Worm (Caenorhabditis elegans) whole organism, mixed stage, embryonic: Measurements from ENCODE around the gene srw-60.

Experiments
- bed-3 ChIP-seq: fragments of 200-800 bp; sonication (Bioruptor generic); optimal IDR thresholded peaks from 3 replicates; lab custom pipeline; 2018; ENCODE audit warnings: mild to moderate bottlenecking, missing genetic modification characterization, moderate library complexity, missing compliant biosample characterization
- blmp-1 ChIP-seq: fragments of 150-350 bp; optimal IDR thresholded peaks from 2 replicates; lab custom pipeline; 2014; ENCODE audit warnings: missing biosample characterization, missing genetic modification characterization
- ceh-39 ChIP-seq: fragments of 150-350 bp; optimal IDR thresholded peaks from 2 replicates; lab custom pipeline; 2014; ENCODE audit warnings: missing biosample characterization, missing genetic modification characterization
- ceh-43 ChIP-seq: fragments of 200-800 bp; sonication (Bioruptor generic); optimal IDR thresholded peaks from 2 replicates; lab custom pipeline; 2018; ENCODE audit warnings: mild to moderate bottlenecking, missing genetic modification characterization, moderate library complexity, missing compliant biosample characterization
- ceh-83 ChIP-seq: fragments of 200-800 bp; sonication (Bioruptor generic); optimal IDR thresholded peaks from 2 replicates; lab custom pipeline; 2018; ENCODE audit warnings: mild to moderate bottlenecking, missing genetic modification characterization, missing compliant biosample characterization
- ces-1 ChIP-seq: fragments of 150-350 bp; optimal IDR thresholded peaks from 2 replicates; lab custom pipeline; 2014; ENCODE audit warnings: missing biosample characterization, missing genetic modification reagents, missing genetic modification characterization
- drap-1 ChIP-seq: fragments of 200-800 bp; sonication (Bioruptor generic); optimal IDR thresholded peaks from 3 replicates; lab custom pipeline; 2018; ENCODE audit warnings: mild to moderate bottlenecking, missing genetic modification characterization, missing compliant biosample characterization
- elt-1 ChIP-seq: sonication (generic microtip); optimal IDR thresholded peaks from 2 replicates; lab custom pipeline; 2017; ENCODE audit warnings: missing genetic modification characterization, mild to moderate bottlenecking, missing compliant biosample characterization, antibody characterized with exemption, moderate library complexity, borderline replicate concordance; ENCODE audit not compliant: insufficient read depth
- elt-3 ChIP-seq: fragments of 150-350 bp; optimal IDR thresholded peaks from 2 replicates; lab custom pipeline; 2014; ENCODE audit warnings: missing biosample characterization, missing genetic modification characterization
- flh-1 ChIP-seq: fragments of 200-800 bp; sonication (Bioruptor generic); optimal IDR thresholded peaks from 2 replicates; lab custom pipeline; 2018; ENCODE audit warnings: mild to moderate bottlenecking, missing genetic modification characterization, moderate library complexity, missing compliant biosample characterization
- ham-2 ChIP-seq: fragments of 200-800 bp; sonication (Bioruptor generic); optimal IDR thresholded peaks from 2 replicates; lab custom pipeline; 2018; ENCODE audit warnings: mild to moderate bottlenecking, missing genetic modification characterization, missing compliant biosample characterization
- hlh-1 ChIP-seq: fragments of 150-350 bp; optimal IDR thresholded peaks from 2 replicates; lab custom pipeline; 2014; ENCODE audit warnings: missing biosample characterization, missing genetic modification reagents, missing genetic modification characterization
- lin-13 ChIP-seq: fragments of 150-350 bp; optimal IDR thresholded peaks from 2 replicates; lab custom pipeline; 2014; ENCODE audit warnings: missing biosample characterization, missing genetic modification characterization
- lin-32 ChIP-seq: fragments of 200-800 bp; sonication (Bioruptor generic); optimal IDR thresholded peaks from 2 replicates; lab custom pipeline; 2018; ENCODE audit warnings: mild to moderate bottlenecking, missing genetic modification characterization, missing compliant biosample characterization
- lsy-2 ChIP-seq: fragments of 150-350 bp; optimal IDR thresholded peaks from 2 replicates; lab custom pipeline; 2014; ENCODE audit warnings: missing biosample characterization, missing genetic modification characterization
- mab-5 ChIP-seq: fragments of 150-350 bp; optimal IDR thresholded peaks from 2 replicates; lab custom pipeline; 2014; ENCODE audit warnings: missing biosample characterization, missing genetic modification characterization
- mls-2 ChIP-seq: sonication (generic microtip); optimal IDR thresholded peaks from 2 replicates; lab custom pipeline; 2016; ENCODE audit warnings: mild to moderate bottlenecking, missing genetic modification characterization, moderate library complexity, missing compliant biosample characterization
- nhr-12 ChIP-seq: fragments of 150-350 bp; optimal IDR thresholded peaks from 2 replicates; lab custom pipeline; 2014; ENCODE audit warnings: missing biosample characterization, missing genetic modification characterization
- nhr-2 ChIP-seq: fragments of 150-350 bp; optimal IDR thresholded peaks from 2 replicates; lab custom pipeline; 2014; ENCODE audit warnings: missing biosample characterization, missing genetic modification characterization
- nhr-237 ChIP-seq: fragments of 150-350 bp; optimal IDR thresholded peaks from 2 replicates; lab custom pipeline; 2014; ENCODE audit warnings: missing biosample characterization, missing genetic modification characterization
- nhr-28 ChIP-seq: fragments of 150-350 bp; optimal IDR thresholded peaks from 2 replicates; lab custom pipeline; 2014; ENCODE audit warnings: missing biosample characterization, missing genetic modification characterization
- nhr-76 ChIP-seq: sonication (generic microtip); optimal IDR thresholded peaks from 2 replicates; lab custom pipeline; 2017; ENCODE audit warnings: missing biosample characterization, missing genetic modification characterization
- pha-4 ChIP-seq: fragments of 150-350 bp; optimal IDR thresholded peaks from 2 replicates; lab custom pipeline; 2018; ENCODE audit warnings: missing biosample characterization, missing genetic modification reagents, missing genetic modification characterization
- sem-2 ChIP-seq: fragments of 200-800 bp; sonication (Bioruptor generic); optimal IDR thresholded peaks from 2 replicates; lab custom pipeline; 2018; ENCODE audit warnings: mild to moderate bottlenecking, missing genetic modification characterization, missing compliant biosample characterization
- snpc-4 ChIP-seq: fragments of 150-350 bp; optimal IDR thresholded peaks from 2 replicates; lab custom pipeline; 2014; ENCODE audit warnings: missing biosample characterization, missing genetic modification characterization
- sptf-1 ChIP-seq: sonication (generic microtip); optimal IDR thresholded peaks from 2 replicates; lab custom pipeline; 2017; ENCODE audit warnings: mild to moderate bottlenecking, missing genetic modification characterization, moderate library complexity, missing compliant biosample characterization
- tbx-8 ChIP-seq: fragments of 200-800 bp; sonication (Bioruptor generic); optimal IDR thresholded peaks from 2 replicates; lab custom pipeline; 2018; ENCODE audit warnings: mild to moderate bottlenecking, missing genetic modification characterization, moderate library complexity, missing compliant biosample characterization
- unc-120 ChIP-seq: sonication (generic microtip); optimal IDR thresholded peaks from 2 replicates; lab custom pipeline; 2017; ENCODE audit warnings: missing genetic modification characterization, missing compliant biosample characterization; ENCODE audit not compliant: poor library complexity, severe bottlenecking
- unc-39 ChIP-seq: fragments of 150-350 bp; optimal IDR thresholded peaks from 2 replicates; lab custom pipeline; 2014; ENCODE audit warnings: missing biosample characterization, missing genetic modification characterization
- unc-62 ChIP-seq: fragments of 150-350 bp; optimal IDR thresholded peaks from 2 replicates; lab custom pipeline; 2014; ENCODE audit warnings: missing biosample characterization, missing genetic modification reagents, missing genetic modification characterization
- zip-8 ChIP-seq: fragments of 150-350 bp; optimal IDR thresholded peaks from 2 replicates; lab custom pipeline; 2014; ENCODE audit warnings: missing biosample characterization, missing genetic modification characterization
- ztf-11 ChIP-seq: fragments of 150-350 bp; optimal IDR thresholded peaks from 2 replicates; lab custom pipeline; 2014; ENCODE audit warnings: missing biosample characterization, missing genetic modification characterization

The srw-60 gene

DNA sequence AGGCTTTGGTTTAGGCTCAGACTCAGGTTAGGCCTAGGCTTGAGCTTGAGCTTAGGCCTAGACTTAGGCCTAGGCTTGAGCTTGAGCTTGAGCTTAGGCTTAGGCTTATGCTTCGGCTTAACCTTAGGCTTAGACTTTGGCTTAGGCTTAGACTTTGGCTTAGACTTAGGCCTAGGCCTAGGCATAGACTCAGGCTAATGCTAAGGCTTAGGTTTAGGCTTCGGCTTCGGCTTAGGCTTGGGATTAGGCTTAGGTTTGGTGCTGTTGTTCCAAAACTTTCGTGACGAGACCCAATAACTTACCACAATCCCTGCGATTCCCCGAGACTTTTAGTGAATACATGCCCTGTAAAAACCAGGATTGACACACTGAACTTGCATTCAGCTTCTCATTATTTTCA is 18.7 kb upstream of the srw-60 start:
- TF ChIP-seq nhr-237, result no peak
- TF ChIP-seq mab-5 (tag; lab: Kevin White, UChicago), result no peak
- TF ChIP-seq mls-2, result no peak
- TF ChIP-seq sptf-1, result no peak
- TF ChIP-seq ham-2 (GFP tag; lab: Kevin White, UChicago), result no peak
- TF ChIP-seq ceh-83, result no peak
- TF ChIP-seq elt-1 (tag; lab: Kevin White, UChicago), result no peak
- no peak for TF ChIP-seq ceh-43 (GFP tag; lab: Kevin White, UChicago)
- TF ChIP-seq unc-39 (tag; lab: Kevin White, UChicago), result no peak
- no peak for TF ChIP-seq lsy-2 (tag; lab: Kevin White, UChicago)
- no peak for TF ChIP-seq tbx-8 (GFP tag; lab: Kevin White, UChicago)
- no peak for TF ChIP-seq blmp-1 (tag; lab: Kevin White, UChicago)
- no peak for TF ChIP-seq elt-3 (tag; lab: Kevin White, UChicago)
- TF ChIP-seq nhr-76 (tag; lab: Kevin White, UChicago), result no peak
- TF ChIP-seq snpc-4, result no peak
- no peak for TF ChIP-seq ceh-39 (tag; lab: Kevin White, UChicago)
- TF ChIP-seq unc-120, result no peak
- TF ChIP-seq zip-8 (tag; lab: Kevin White, UChicago), result no peak
- TF ChIP-seq ztf-11 (tag; lab: Kevin White, UChicago), result no peak

DNA sequence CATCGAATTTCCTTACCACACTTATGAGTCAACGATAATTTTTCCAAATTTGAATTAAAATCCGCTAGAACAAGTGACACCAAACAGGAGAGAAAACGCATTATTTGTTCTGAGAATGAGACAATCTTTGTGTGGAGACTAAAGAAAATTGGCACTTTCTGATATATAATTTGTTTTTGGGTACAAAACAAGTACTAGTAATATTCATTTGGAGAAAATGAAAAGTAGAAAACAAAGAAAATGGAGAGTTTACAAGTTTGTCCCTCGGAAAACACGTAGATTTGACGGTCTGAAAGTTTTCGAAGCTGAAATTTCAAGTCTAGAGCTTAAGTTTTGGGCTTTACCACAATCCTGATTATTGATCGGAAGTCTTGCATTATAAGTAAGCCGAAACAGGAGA is 17.7 kb upstream of the srw-60 start, which contains the start of gene irld-66:
Gene irld-66, minus strand, starts transcription at position 101 of the 400 bp plus-strand sequence.
- TF ChIP-seq nhr-2 (tag; lab: Kevin White, UChicago) (no peak), unc-39 (tag; lab: Kevin White, UChicago) (no peak), sem-2 (GFP tag; lab: Kevin White, UChicago) (no peak), nhr-12 (tag; lab: Kevin White, UChicago) (no peak), drap-1 (GFP tag; lab: Kevin White, UChicago) (no peak), ceh-43 (GFP tag; lab: Kevin White, UChicago) (no peak), flh-1 (GFP tag; lab: Kevin White, UChicago) (no peak)

DNA sequence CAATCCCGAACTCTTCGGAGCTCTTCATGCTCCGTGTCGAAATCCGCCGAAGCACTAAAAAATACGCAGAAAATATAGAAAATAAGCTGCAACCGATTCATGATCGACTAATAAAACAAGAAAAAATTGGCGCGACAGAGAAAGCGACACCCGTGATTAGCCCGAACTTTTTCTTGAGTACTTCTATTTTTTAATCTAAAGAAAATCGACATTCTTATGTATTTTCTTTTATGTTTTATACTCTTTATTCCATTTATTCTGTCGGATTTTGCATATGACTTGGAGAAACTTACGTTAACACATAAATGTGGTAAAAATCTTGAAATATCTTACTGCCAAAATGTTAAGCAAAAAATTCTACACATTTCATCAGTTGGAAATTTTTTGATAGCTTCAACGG is 14.4 kb upstream of the srw-60 start, which contains the start of the genes irld-50 and irld-49:
Gene irld-50, minus strand, starts transcription at position 101 of the 400 bp plus-strand sequence.
Gene irld-49, plus strand, starts transcription at position 211 of the 400 bp plus-strand sequence.
- TF ChIP-seq nhr-12 (tag; lab: Kevin White, UChicago), result no peak
- no peak for TF ChIP-seq bed-3 (GFP tag; lab: Kevin White, UChicago)
- no peak for TF ChIP-seq ces-1
- no peak for TF ChIP-seq drap-1 (GFP tag; lab: Kevin White, UChicago)
- no peak for TF ChIP-seq pha-4 (tag; lab: Kevin White, UChicago)
- TF ChIP-seq mab-5 (tag; lab: Kevin White, UChicago), result no peak
- no peak for TF ChIP-seq unc-62 (GFP tag; lab: Kevin White, UChicago)
- TF ChIP-seq lin-32 (GFP tag; lab: Kevin White, UChicago), result no peak
- TF ChIP-seq sptf-1, result no peak
- TF ChIP-seq lsy-2 (tag; lab: Kevin White, UChicago), result no peak
- no peak for TF ChIP-seq mls-2
- TF ChIP-seq nhr-28 (tag; lab: Kevin White, UChicago), result no peak
- TF ChIP-seq ham-2 (GFP tag; lab: Kevin White, UChicago), result no peak
- no peak for TF ChIP-seq ceh-43 (GFP tag; lab: Kevin White, UChicago)
- TF ChIP-seq zip-8 (tag; lab: Kevin White, UChicago), result no peak
- TF ChIP-seq lin-13 (tag; lab: Kevin White, UChicago), result no peak
- no peak for TF ChIP-seq sem-2 (GFP tag; lab: Kevin White, UChicago)
- TF ChIP-seq nhr-2 (tag; lab: Kevin White, UChicago), result no peak
- TF ChIP-seq elt-1 (tag; lab: Kevin White, UChicago), result no peak

DNA sequence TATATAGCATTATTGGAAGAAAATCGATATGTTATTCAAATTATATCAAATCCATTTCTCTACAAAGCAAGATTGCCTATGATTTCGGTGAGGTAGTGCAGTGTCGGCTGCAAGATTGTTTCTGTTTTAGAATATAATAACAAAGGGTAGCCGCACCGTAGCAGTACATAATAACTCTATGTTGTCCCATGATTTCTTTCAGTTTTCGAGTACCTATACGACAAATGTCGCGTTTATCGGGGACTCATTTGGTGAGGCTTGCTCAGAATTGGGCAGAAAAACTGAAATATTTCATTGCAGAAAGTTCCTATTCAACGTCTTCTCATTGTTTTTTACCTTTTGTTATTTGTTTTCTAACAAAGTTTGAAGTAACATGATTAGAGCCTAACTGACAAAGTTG is 12.0 kb upstream of the srw-60 start, which contains the start of gene srw-79:
Gene srw-79, plus strand, starts transcription at position 301 of the 400 bp plus-strand sequence.
- TF ChIP-seq nhr-28 (tag; lab: Kevin White, UChicago) (no peak), nhr-12 (tag; lab: Kevin White, UChicago) (no peak), unc-120 (no peak), lin-13 (tag; lab: Kevin White, UChicago) (no peak), ceh-39 (tag; lab: Kevin White, UChicago) (no peak), pha-4 (tag; lab: Kevin White, UChicago) (no peak), nhr-2 (tag; lab: Kevin White, UChicago) (no peak), mab-5 (tag; lab: Kevin White, UChicago) (no peak), hlh-1 (tag; lab: Kevin White, UChicago) (no peak), sem-2 (GFP tag; lab: Kevin White, UChicago) (no peak)
